Fruit fly (Drosophila melanogaster): ENCODE results near the gene CG7369.
"Not testable (repeated sequence)": the region's sequence is repeated elsewhere in the genome, so short reads cannot be mapped to it uniquely, and the experiment has no call there.

Gene CG7369

dm6 chr3L:22717137-22717767 lies 24.3 kb upstream of the CG7369 start, which contains the start of the genes ArfGAP3 and CG32452 (continued):
- TF ChIP-seq Dref (GFP tag; IDR thresholded peaks at IDR 0.05) (peak; percentile 67), chif (GFP tag; optimal IDR thresholded peaks at IDR 0.05) (peak; percentile 34 to 59), p53 (GFP tag; optimal IDR thresholded peaks at IDR 0.05) (peak; percentile 46), CG1233 (GFP tag; optimal IDR thresholded peaks at IDR 0.05) (peak; percentile 58), toy (GFP tag; IDR thresholded peaks at IDR 0.05) (no peak), ATbp (GFP tag; optimal IDR thresholded peaks at IDR 0.05) (peak; percentile 29), schlank (tag; optimal IDR thresholded peaks at IDR 0.05) (no peak), Rx (GFP tag; IDR thresholded peaks at IDR 0.05) (peak; percentile 53; the same call in 1 of the 2 replicates), CG6654 (GFP tag; optimal IDR thresholded peaks at IDR 0.05) (no peak), CG10274 (GFP tag; optimal IDR thresholded peaks at IDR 0.05) (no peak), sisA (GFP tag; IDR thresholded peaks at IDR 0.05) (peak; percentile 64), Trl (optimal IDR thresholded peaks at IDR 0.05) (no peak), Trl (GFP tag; optimal IDR thresholded peaks at IDR 0.05) (peak; percentile 55), CG34224 (GFP tag; IDR thresholded peaks at IDR 0.05; ENCODE audit: partially characterized antibody) (peak; percentile 68), ac (GFP tag; optimal IDR thresholded peaks at IDR 0.05) (no peak), Atf6 (GFP tag; IDR thresholded peaks at IDR 0.05) (peak; percentile 67), Lpt (GFP tag; optimal IDR thresholded peaks at IDR 0.05) (no peak)

dm6 chr3L:22720694-22721270 lies 20.8 kb upstream of the CG7369 start, which contains the start of gene mael:
mael (plus strand) TSS chr3L:22721203.
- TF ChIP-seq cg (GFP tag; optimal IDR thresholded peaks at IDR 0.05) (peak; percentile 65), stwl (tag; optimal IDR thresholded peaks at IDR 0.05) (peak; percentile 39), rib (GFP tag; IDR thresholded peaks at IDR 0.05) (0 out of 2 replicates have a peak, but pooled peaks have one; percentile 13), CG6689 (GFP tag; IDR thresholded peaks at IDR 0.05) (peak; percentile 71), chinmo (GFP tag; IDR thresholded peaks at IDR 0.05; ENCODE audit: partially characterized antibody) (0 out of 4 replicates have a peak, but pooled peaks have one; percentile 33), Trl (optimal IDR thresholded peaks at IDR 0.05) (peak; percentile 42 to 82), Doc3 (GFP tag; IDR thresholded peaks at IDR 0.05; ENCODE audit: partially characterized antibody) (0 out of 3 replicates have a peak, but pooled peaks have one; percentile 6), CG10267 (tag; optimal IDR thresholded peaks at IDR 0.05) (peak; percentile 36), Dll (GFP tag; IDR thresholded peaks at IDR 0.05; ENCODE audit: partially characterized antibody) (0 out of 4 replicates have a peak, but pooled peaks have one; percentile 18)
- not testable (repeated sequence) for TF ChIP-seq Trl (GFP tag; optimal IDR thresholded peaks at IDR 0.05)

DNA sequence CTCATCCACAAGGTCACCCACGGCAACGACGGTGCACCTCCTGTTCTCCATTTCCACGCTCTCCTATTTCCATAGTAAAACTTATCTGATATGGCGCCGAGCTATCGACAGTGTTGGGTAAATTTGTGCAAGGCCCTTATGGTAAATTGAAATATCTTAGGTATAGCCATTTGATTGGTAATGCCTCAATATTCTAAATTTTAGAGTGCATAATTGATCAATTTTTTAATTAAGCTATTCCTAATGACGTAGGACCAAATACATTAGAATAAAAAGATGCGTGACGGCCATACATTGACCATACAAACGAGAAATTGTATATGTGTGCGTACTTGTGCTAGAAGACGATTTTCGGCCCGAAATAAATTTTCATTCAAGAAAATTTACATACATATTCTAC lies 19.6 kb upstream of the CG7369 start, which contains the start of gene CG14451:
Gene CG14451, minus strand, starts transcription at position 101 of the 400 bp plus-strand sequence.
- peak; percentile 12 for TF ChIP-seq CG10267 (tag; optimal IDR thresholded peaks at IDR 0.05)
- no peak for TF ChIP-seq fd96Cb (tag; optimal IDR thresholded peaks at IDR 0.05)
- TF ChIP-seq stwl (tag; optimal IDR thresholded peaks at IDR 0.05), result peak; percentile 67
- TF ChIP-seq CG2199 (GFP tag; IDR thresholded peaks at IDR 0.05), result 0 out of 3 replicates have a peak, but pooled peaks have one; percentile 41

DNA sequence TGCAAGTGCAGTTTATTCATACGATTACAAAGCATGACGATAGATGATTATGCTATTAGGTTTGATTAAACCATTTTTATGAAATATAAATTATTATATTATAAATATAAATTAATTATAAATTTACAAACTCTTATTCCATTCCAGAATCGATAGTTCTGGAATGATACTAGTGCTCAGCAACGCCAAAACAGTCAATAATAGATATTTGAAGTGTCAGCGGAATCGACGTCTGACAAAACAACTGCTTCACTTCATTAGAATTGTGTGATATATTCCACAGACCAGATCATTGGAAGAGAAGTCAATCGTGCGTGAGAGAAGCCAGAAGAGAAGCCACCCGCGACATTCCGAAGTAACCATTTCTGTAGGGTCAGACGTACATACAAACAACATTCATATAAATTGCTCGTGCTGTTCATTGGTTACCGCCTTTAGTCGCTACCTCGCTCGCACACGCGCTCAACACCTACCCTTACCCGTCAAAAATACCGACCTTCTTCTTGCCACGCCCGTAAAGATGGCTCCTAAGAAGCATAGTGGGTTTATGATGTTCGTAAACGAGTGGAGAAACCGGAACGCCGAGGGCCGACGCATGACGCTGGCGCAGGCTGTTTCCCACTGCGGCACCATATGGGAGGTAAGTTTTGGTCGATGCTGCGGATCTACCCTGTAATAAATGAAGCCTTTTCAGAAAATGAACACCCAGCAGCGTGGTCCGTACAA lies 17.4 kb upstream of the CG7369 start:
- TF ChIP-seq CG8765 (GFP tag; IDR thresholded peaks at IDR 0.05) (no peak), ash1 (GFP tag; optimal IDR thresholded peaks at IDR 0.05) (no peak), CG7963 (GFP tag; IDR thresholded peaks at IDR 0.05; ENCODE audit: partially characterized antibody) (no peak), corto (GFP tag; optimal IDR thresholded peaks at IDR 0.05) (no peak), CG2712 (tag; optimal IDR thresholded peaks at IDR 0.05) (peak; percentile 1), Bteb2 (GFP tag; optimal IDR thresholded peaks at IDR 0.05) (no peak), yki (optimal IDR thresholded peaks at IDR 0.05) (no peak), Dref (GFP tag; IDR thresholded peaks at IDR 0.05) (no peak), luna (GFP tag; optimal IDR thresholded peaks at IDR 0.05) (no peak), Fer3 (tag; optimal IDR thresholded peaks at IDR 0.05) (no peak), Dad (GFP tag; optimal IDR thresholded peaks at IDR 0.05) (no peak), CG7745 (tag; optimal IDR thresholded peaks at IDR 0.05) (no peak), CG12155 (GFP tag; optimal IDR thresholded peaks at IDR 0.05) (no peak), Dll (GFP tag; IDR thresholded peaks at IDR 0.05; ENCODE audit: partially characterized antibody) (0 out of 4 replicates have a peak, but pooled peaks have one; percentile 27), Adf1 (GFP tag; IDR thresholded peaks at IDR 0.05) (0 out of 2 replicates have a peak, but pooled peaks have one; percentile 27), sug (tag; optimal IDR thresholded peaks at IDR 0.05) (no peak), dpn (GFP tag; optimal IDR thresholded peaks at IDR 0.05) (no peak), NC2α (GFP tag; optimal IDR thresholded peaks at IDR 0.05) (no peak)

All from whole organism, embryonic.